Worm (Caenorhabditis elegans): ENCODE data around the gene grl-21.
"Not testable (repeated sequence)": the region's sequence is repeated elsewhere in the genome, so short reads cannot be mapped to it uniquely, and the experiment has no call there.

Gene grl-21

DNA sequence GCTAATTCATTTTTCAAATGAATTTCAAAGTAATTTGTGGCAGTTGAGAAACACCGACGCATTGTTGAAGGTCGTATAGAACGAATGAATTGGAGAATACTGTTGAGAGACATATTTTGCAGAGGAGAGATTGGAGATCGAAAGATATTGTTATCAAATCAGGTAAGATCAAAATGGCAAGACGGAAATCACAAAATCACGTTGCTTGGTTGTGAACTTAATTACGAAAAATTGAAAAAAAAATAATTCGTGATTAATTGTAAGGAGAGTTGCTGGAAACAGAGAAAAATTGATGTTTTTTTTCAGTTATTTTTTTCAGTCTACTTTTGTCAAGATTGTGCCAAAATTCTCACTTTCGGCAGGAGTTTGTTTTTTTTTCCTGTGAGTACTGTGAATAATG is 12.8 kb downstream of the grl-21 start, which contains the start of gene T25B9.1:
Gene T25B9.1, minus strand, starts transcription at position 101 of the 400 bp plus-strand sequence.
- no peak for TF ChIP-seq tbx-11 (GFP tag; IDR thresholded peaks at IDR 0.05)
- TF ChIP-seq hmg-4 (GFP tag; optimal IDR thresholded peaks at IDR 0.05): no peak
- TF ChIP-seq ama-1 (optimal IDR thresholded peaks at IDR 0.05): no peak
- TF ChIP-seq ceh-36 (tag; optimal IDR thresholded peaks at IDR 0.05): no peak
- TF ChIP-seq hnd-1 (tag; optimal IDR thresholded peaks at IDR 0.05): no peak

DNA sequence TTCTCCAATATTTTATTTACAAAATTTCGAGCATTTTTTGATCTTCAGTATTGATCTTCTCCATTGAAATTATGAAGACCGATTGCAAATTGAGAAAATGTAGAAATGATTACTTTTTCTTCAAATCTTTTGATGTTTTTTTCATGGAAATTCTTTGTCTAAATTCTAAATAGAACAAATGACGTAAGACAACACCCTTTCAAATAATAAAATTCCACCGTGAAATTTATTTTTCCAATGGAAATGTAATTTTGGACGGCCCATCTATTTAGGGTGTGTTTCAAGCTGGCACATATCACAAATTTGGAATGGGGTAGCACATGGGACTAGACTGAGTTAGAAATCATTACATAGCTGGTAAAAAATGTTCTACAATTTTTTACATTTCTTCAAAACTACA is 14.5 kb downstream of the grl-21 start, which contains the start of gene T25B9.2:
Gene T25B9.2, minus strand, starts transcription at position 101 of the 400 bp plus-strand sequence.
- TF ChIP-seq ets-7 (tag; optimal IDR thresholded peaks at IDR 0.05); scrt-1 (GFP tag; IDR thresholded peaks at IDR 0.05); pes-1 (GFP tag; IDR thresholded peaks at IDR 0.05): not testable (repeated sequence)

DNA sequence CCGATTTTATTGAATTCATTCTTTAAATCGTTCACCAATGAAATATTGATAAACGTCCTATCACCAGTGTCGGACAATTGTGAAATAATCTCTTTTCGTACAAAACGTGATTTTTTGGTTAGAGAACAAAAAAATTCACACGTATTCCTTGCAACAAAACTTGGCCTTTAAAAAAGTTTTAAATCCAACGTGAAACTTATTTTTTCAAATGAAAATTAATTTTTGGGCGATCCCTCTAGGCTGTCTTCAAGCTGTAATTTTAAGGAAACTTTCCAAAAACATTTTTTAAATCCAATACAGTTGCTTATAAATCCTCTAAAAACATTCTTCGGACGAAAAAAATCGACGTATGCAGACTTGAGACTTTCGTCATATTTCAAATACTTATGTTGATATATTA is 17.4 kb downstream of the grl-21 start, which contains the start of gene T25B9.5:
Gene T25B9.5, minus strand, starts transcription at position 101 of the 400 bp plus-strand sequence.
- no peak for TF ChIP-seq hmbx-1 (tag; optimal IDR thresholded peaks at IDR 0.05)

DNA sequence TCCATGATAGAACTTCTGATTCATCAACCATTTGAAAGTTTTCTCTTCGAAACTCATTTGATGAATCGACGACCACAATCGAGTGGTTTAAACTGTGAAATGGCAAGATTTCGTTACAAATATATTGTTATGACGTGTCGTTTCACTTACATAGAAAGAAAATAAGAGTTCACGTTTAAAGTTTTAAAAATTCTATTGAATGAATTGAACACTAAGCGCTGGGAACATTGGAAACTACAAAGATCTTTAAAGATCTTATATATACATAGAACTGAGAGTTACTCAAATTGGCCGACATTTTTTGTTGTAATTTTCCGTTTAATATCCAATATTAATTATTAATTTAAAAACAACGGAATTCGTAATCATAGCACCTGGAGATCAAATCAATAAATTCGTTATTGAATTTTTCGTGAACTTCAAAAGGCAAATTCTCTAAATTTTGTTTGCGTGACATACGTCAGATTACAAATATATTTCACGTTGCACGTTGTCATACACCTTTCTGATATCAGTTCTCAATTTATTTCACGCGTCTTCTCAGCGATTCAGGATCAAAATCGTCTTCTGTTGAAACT is 20.4 kb downstream of the grl-21 start, which contains the start of the genes T25B9.4 and T25B9.6:
Gene T25B9.4, minus strand, starts transcription at position 101 of the 578 bp plus-strand sequence.
Gene T25B9.6, plus strand, starts transcription at position 528 of the 578 bp plus-strand sequence.
- TF ChIP-seq hmbx-1 (tag; optimal IDR thresholded peaks at IDR 0.05): no peak

DNA sequence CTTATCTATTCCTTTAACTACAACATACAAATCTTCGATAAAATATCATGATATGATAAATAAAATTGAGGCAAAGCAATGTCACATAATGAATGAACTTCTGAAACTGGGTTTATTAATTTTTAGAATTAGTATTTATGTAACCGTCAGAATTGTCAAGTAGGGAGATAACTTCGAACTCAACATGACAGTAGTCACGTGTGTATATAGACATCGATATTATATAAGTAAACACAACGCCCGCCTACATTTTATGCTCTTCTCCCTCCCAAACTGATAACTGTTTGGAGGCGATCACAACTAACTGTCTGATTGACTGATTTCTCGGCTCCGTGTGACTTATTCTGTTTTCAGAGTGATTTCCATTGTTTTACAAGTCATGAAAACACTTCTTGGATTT is 24.1 kb downstream of the grl-21 start, which contains the start of gene ugt-54:
Gene ugt-54, plus strand, starts transcription at position 355 of the 400 bp plus-strand sequence.
- TF ChIP-seq ceh-13 (GFP tag; optimal IDR thresholded peaks at IDR 0.05): no peak
- no peak for TF ChIP-seq scrt-1 (GFP tag; IDR thresholded peaks at IDR 0.05)
- TF ChIP-seq tra-4 (tag; optimal IDR thresholded peaks at IDR 0.05): no peak
- no peak for TF ChIP-seq sea-1 (GFP tag; conservative IDR thresholded peaks at IDR 0.05)
- TF ChIP-seq F13C5.2 (tag; optimal IDR thresholded peaks at IDR 0.05): no peak

ce11 chrIV:10764206-10764605 is 26.9 kb downstream of the grl-21 start, which contains the start of gene T25B9.11:
Gene T25B9.11 (plus strand): TSS chrIV:10764506.
- no peak for TF ChIP-seq hmbx-1 (tag; optimal IDR thresholded peaks at IDR 0.05)
- no peak for TF ChIP-seq tbx-11 (GFP tag; IDR thresholded peaks at IDR 0.05)
- TF ChIP-seq ceh-13 (GFP tag; optimal IDR thresholded peaks at IDR 0.05): no peak
- no peak for TF ChIP-seq F13C5.2 (tag; optimal IDR thresholded peaks at IDR 0.05)
- TF ChIP-seq tra-4 (tag; optimal IDR thresholded peaks at IDR 0.05): no peak
- TF ChIP-seq hnd-1 (tag; optimal IDR thresholded peaks at IDR 0.05): no peak
- TF ChIP-seq ceh-36 (tag; optimal IDR thresholded peaks at IDR 0.05): no peak
- no peak for TF ChIP-seq aly-1 (tag; optimal IDR thresholded peaks at IDR 0.05)
- no peak for TF ChIP-seq ets-7 (tag; optimal IDR thresholded peaks at IDR 0.05)
- TF ChIP-seq flt-1 (GFP tag; IDR thresholded peaks at IDR 0.05): no peak
- no peak for TF ChIP-seq hmg-4 (GFP tag; optimal IDR thresholded peaks at IDR 0.05)
- no peak for TF ChIP-seq B0310.2 (tag; optimal IDR thresholded peaks at IDR 0.05)
- no peak for TF ChIP-seq ama-1 (optimal IDR thresholded peaks at IDR 0.05)
- TF ChIP-seq pes-1 (GFP tag; IDR thresholded peaks at IDR 0.05): no peak
- no peak for TF ChIP-seq tbx-37 (GFP tag; conservative IDR thresholded peaks at IDR 0.05)
- TF ChIP-seq scrt-1 (GFP tag; IDR thresholded peaks at IDR 0.05): no peak
- TF ChIP-seq sea-1 (GFP tag; conservative IDR thresholded peaks at IDR 0.05): no peak

DNA sequence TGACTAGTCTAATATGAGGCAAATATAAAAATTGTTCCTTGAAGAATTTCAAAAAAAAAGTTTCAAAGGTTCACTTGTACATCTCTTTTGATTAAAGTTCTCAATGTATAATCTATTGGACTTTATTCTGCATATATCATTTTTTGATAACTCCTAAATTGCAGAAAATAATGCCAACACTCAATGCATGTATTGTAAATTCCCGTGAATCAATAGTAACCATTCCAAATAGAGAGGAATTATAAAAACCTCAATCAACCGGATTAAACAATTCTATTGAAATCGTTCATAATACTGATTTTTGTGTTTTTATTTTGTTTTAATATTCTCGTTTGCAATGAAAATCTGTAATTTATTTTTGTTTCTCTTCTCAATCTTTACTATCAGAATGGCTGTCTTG is 27.8 kb downstream of the grl-21 start, which contains the start of gene T25B9.12:
Gene T25B9.12, plus strand, starts transcription at position 301 of the 400 bp plus-strand sequence.
- TF ChIP-seq flt-1 (GFP tag; IDR thresholded peaks at IDR 0.05) (no peak), tbx-37 (GFP tag; conservative IDR thresholded peaks at IDR 0.05) (no peak), ets-7 (tag; optimal IDR thresholded peaks at IDR 0.05) (no peak), ceh-13 (GFP tag; optimal IDR thresholded peaks at IDR 0.05) (no peak), ceh-36 (tag; optimal IDR thresholded peaks at IDR 0.05) (no peak), hnd-1 (tag; optimal IDR thresholded peaks at IDR 0.05) (no peak), hmbx-1 (tag; optimal IDR thresholded peaks at IDR 0.05) (no peak)

ce11 chrIV:10766071-10766470 is 28.8 kb downstream of the grl-21 start:
- TF ChIP-seq sea-1 (GFP tag; conservative IDR thresholded peaks at IDR 0.05) (no peak), scrt-1 (GFP tag; IDR thresholded peaks at IDR 0.05) (no peak), ets-7 (tag; optimal IDR thresholded peaks at IDR 0.05) (no peak), tra-4 (tag; optimal IDR thresholded peaks at IDR 0.05) (no peak), B0310.2 (tag; optimal IDR thresholded peaks at IDR 0.05) (no peak), tbx-11 (GFP tag; IDR thresholded peaks at IDR 0.05) (no peak), ceh-36 (tag; optimal IDR thresholded peaks at IDR 0.05) (no peak), tbx-37 (GFP tag; conservative IDR thresholded peaks at IDR 0.05) (no peak), hnd-1 (tag; optimal IDR thresholded peaks at IDR 0.05) (no peak)

ce11 chrIV:10768146-10768636 is 30.9 kb downstream of the grl-21 start, which contains the start of gene T25B9.8:
Gene T25B9.8 (minus strand): TSS chrIV:10768196.
- TF ChIP-seq ceh-13 (GFP tag; optimal IDR thresholded peaks at IDR 0.05): no peak
- TF ChIP-seq ceh-36 (tag; optimal IDR thresholded peaks at IDR 0.05): no peak
- TF ChIP-seq pes-1 (GFP tag; IDR thresholded peaks at IDR 0.05): no peak
- no peak for TF ChIP-seq tbx-37 (GFP tag; conservative IDR thresholded peaks at IDR 0.05)
- no peak for TF ChIP-seq hmg-4 (GFP tag; optimal IDR thresholded peaks at IDR 0.05)
- no peak for TF ChIP-seq hnd-1 (tag; optimal IDR thresholded peaks at IDR 0.05)
- no peak for TF ChIP-seq sea-1 (GFP tag; conservative IDR thresholded peaks at IDR 0.05)
- no peak for TF ChIP-seq tbx-11 (GFP tag; IDR thresholded peaks at IDR 0.05)
- no peak for TF ChIP-seq ets-7 (tag; optimal IDR thresholded peaks at IDR 0.05)
- no peak for TF ChIP-seq F13C5.2 (tag; optimal IDR thresholded peaks at IDR 0.05)
- no peak for TF ChIP-seq aly-1 (tag; optimal IDR thresholded peaks at IDR 0.05)
- TF ChIP-seq B0310.2 (tag; optimal IDR thresholded peaks at IDR 0.05): no peak
- TF ChIP-seq ama-1 (optimal IDR thresholded peaks at IDR 0.05): no peak
- TF ChIP-seq tra-4 (tag; optimal IDR thresholded peaks at IDR 0.05): no peak
- TF ChIP-seq hmbx-1 (tag; optimal IDR thresholded peaks at IDR 0.05): no peak
- TF ChIP-seq scrt-1 (GFP tag; IDR thresholded peaks at IDR 0.05): no peak
- no peak for TF ChIP-seq flt-1 (GFP tag; IDR thresholded peaks at IDR 0.05)
